Worm (Caenorhabditis elegans) whole organism, L4 larva: ENCODE results near the gene fbxa-80.

Experiments
- T20F7.1 ChIP-seq: fragments of 200-800 bp; sonication (Bioruptor generic); optimal IDR thresholded peaks from 2 replicates; lab custom pipeline; 2018; ENCODE audit warnings: mild to moderate bottlenecking, missing genetic modification characterization, missing compliant biosample characterization
- T26A8.4 ChIP-seq: fragments of 200-800 bp; sonication (Bioruptor generic); IDR thresholded peaks from 2 replicates; pipeline ENCODE4 v1.3.6; 2022; ENCODE audit warnings: missing genetic modification characterization, missing compliant biosample characterization
- Y105C5A.15 ChIP-seq: fragments of 200-800 bp; sonication (Bioruptor generic); IDR thresholded peaks from 2 replicates; pipeline ENCODE4 v1.3.6; 2022; ENCODE audit warnings: missing genetic modification characterization, missing compliant biosample characterization
- aly-2 ChIP-seq: sonication (generic microtip); optimal IDR thresholded peaks from 2 replicates; lab custom pipeline; 2018; ENCODE audit warnings: missing biosample characterization, missing genetic modification characterization
- attf-4 ChIP-seq: sonication (generic microtip); optimal IDR thresholded peaks from 3 replicates; lab custom pipeline; 2017; ENCODE audit warnings: missing biosample characterization, missing genetic modification characterization
- ceh-32 ChIP-seq: sonication (generic microtip); optimal IDR thresholded peaks from 2 replicates; lab custom pipeline; 2016; ENCODE audit warnings: mild to moderate bottlenecking, missing genetic modification characterization, missing compliant biosample characterization; ENCODE audit not compliant: poor library complexity
- ceh-44 ChIP-seq: fragments of 200-800 bp; sonication (Bioruptor generic); IDR thresholded peaks from 2 replicates; pipeline ENCODE4 v1.3.6; 2022; ENCODE audit warnings: missing genetic modification reagents, missing genetic modification characterization, missing compliant biosample characterization
- ctbp-1 ChIP-seq: fragments of 200-800 bp; sonication (Bioruptor generic); IDR thresholded peaks from 2 replicates; pipeline ENCODE4 v1.3.6; 2022; ENCODE audit warnings: missing genetic modification reagents, missing genetic modification characterization, missing compliant biosample characterization
- daf-16 ChIP-seq, 3 experiments: sonication (generic microtip); optimal IDR thresholded peaks; 2 replicates each; lab custom pipeline; 2016 to 2017; ENCODE audit warnings: missing genetic modification characterization in 3 of 3, missing genetic modification reagents in 3 of 3, mild to moderate bottlenecking in 2 of 3, missing compliant biosample characterization in 2 of 3, missing biosample characterization in 1 of 3, moderate library complexity in 1 of 3
- dmd-6 ChIP-seq: fragments of 200-800 bp; sonication (Bioruptor generic); IDR thresholded peaks from 2 replicates; pipeline ENCODE4 v1.3.6; 2022; ENCODE audit warnings: missing genetic modification reagents, missing genetic modification characterization, missing compliant biosample characterization
- duxl-1 ChIP-seq: sonication (generic microtip); optimal IDR thresholded peaks from 2 replicates; lab custom pipeline; 2016; ENCODE audit warnings: mild to moderate bottlenecking, missing genetic modification characterization, moderate library complexity, missing compliant biosample characterization; ENCODE audit not compliant: poor library complexity
- dve-1 ChIP-seq: sonication (generic microtip); optimal IDR thresholded peaks from 2 replicates; lab custom pipeline; 2017; ENCODE audit warnings: antibody characterized with exemption, mild to moderate bottlenecking, missing genetic modification characterization, missing compliant biosample characterization; ENCODE audit not compliant: insufficient read depth
- egl-27 ChIP-seq: sonication (generic microtip); optimal IDR thresholded peaks from 3 replicates; lab custom pipeline; 2017; ENCODE audit warnings: missing biosample characterization, missing genetic modification reagents, missing genetic modification characterization
- hif-1 ChIP-seq, 2 experiments: sonication (generic microtip); optimal IDR thresholded peaks; 2 replicates each; lab custom pipeline; 2016 to 2017; ENCODE audit warnings: missing compliant biosample characterization in 2 of 2, missing genetic modification characterization in 2 of 2, missing genetic modification reagents in 2 of 2, missing genotype in 2 of 2, mild to moderate bottlenecking in 1 of 2
- hlh-11 ChIP-seq: fragments of 200-800 bp; sonication (Bioruptor generic); optimal IDR thresholded peaks from 2 replicates; lab custom pipeline; 2018; ENCODE audit warnings: mild to moderate bottlenecking, missing genetic modification characterization, missing compliant biosample characterization
- hlh-30 ChIP-seq: sonication (generic microtip); optimal IDR thresholded peaks from 2 replicates; lab custom pipeline; 2017; ENCODE audit warnings: antibody characterized with exemption, mild to moderate bottlenecking, missing genetic modification characterization, missing compliant biosample characterization; ENCODE audit not compliant: insufficient read depth
- lin-1 ChIP-seq: fragments of 200-800 bp; sonication (Bioruptor generic); IDR thresholded peaks from 2 replicates; pipeline ENCODE4 v1.3.6; 2022; ENCODE audit warnings: missing genetic modification reagents, missing genetic modification characterization, missing compliant biosample characterization
- lir-3 ChIP-seq: sonication (generic microtip); optimal IDR thresholded peaks from 2 replicates; lab custom pipeline; 2016; ENCODE audit warnings: mild to moderate bottlenecking, missing genetic modification characterization, missing compliant biosample characterization
- lsy-2 ChIP-seq, 2 experiments: fragments of 150-350 bp in 1 of 2; sonication (generic microtip) in 1 of 2; optimal IDR thresholded peaks; 2 replicates each; lab custom pipeline; 2014 to 2017; ENCODE audit warnings: missing biosample characterization in 2 of 2, missing genetic modification characterization in 2 of 2
- madf-9 ChIP-seq: fragments of 200-800 bp; sonication (Bioruptor generic); conservative IDR thresholded peaks from 2 replicates; pipeline ENCODE4 v1.3.6; 2022; ENCODE audit warnings: missing genetic modification reagents, missing genetic modification characterization, missing compliant biosample characterization
- mdt-29 ChIP-seq: fragments of 200-800 bp; sonication (Bioruptor generic); IDR thresholded peaks from 2 replicates; pipeline ENCODE4 v1.3.6; 2022; ENCODE audit warnings: missing genetic modification reagents, missing genetic modification characterization, missing compliant biosample characterization
- mep-1 ChIP-seq: fragments of 150-350 bp; sonication (generic microtip); optimal IDR thresholded peaks from 3 replicates; lab custom pipeline; 2014; ENCODE audit warnings: missing biosample characterization, missing genetic modification characterization
- mxl-2 ChIP-seq: fragments of 200-800 bp; sonication (Bioruptor generic); conservative IDR thresholded peaks from 2 replicates; pipeline ENCODE4 v1.3.6; 2022; ENCODE audit warnings: missing genetic modification reagents, missing genetic modification characterization, missing compliant biosample characterization
- nhr-102 ChIP-seq: sonication (generic microtip); optimal IDR thresholded peaks from 2 replicates; lab custom pipeline; 2016; ENCODE audit warnings: mild to moderate bottlenecking, missing genetic modification characterization, moderate library complexity, missing compliant biosample characterization
- nhr-28 ChIP-seq: fragments of 150-350 bp; optimal IDR thresholded peaks from 2 replicates; lab custom pipeline; 2014; ENCODE audit warnings: missing biosample characterization, missing genetic modification characterization
- nhr-41 ChIP-seq: fragments of 200-800 bp; sonication (Bioruptor generic); IDR thresholded peaks from 2 replicates; pipeline ENCODE4 v1.3.6; 2022; ENCODE audit warnings: missing genetic modification reagents, missing genetic modification characterization, missing compliant biosample characterization
- nhr-6 ChIP-seq: fragments of 150-350 bp; optimal IDR thresholded peaks from 2 replicates; lab custom pipeline; 2014; ENCODE audit warnings: missing biosample characterization, missing genetic modification characterization
- nhr-77 ChIP-seq: fragments of 150-350 bp; optimal IDR thresholded peaks from 2 replicates; lab custom pipeline; 2014; ENCODE audit warnings: missing biosample characterization, missing genetic modification characterization
- pha-4 ChIP-seq, 2 experiments: fragments of 150-350 bp in 1 of 2; fragments of 200-800 bp in 1 of 2; sonication (Bioruptor generic) in 1 of 2; IDR thresholded peaks in 1 of 2; optimal IDR thresholded peaks in 1 of 2; 2 replicates each; pipeline versions ENCODE4 v1.3.6 to Lab custom; 2014 to 2022; ENCODE audit warnings: missing genetic modification characterization in 2 of 2, missing genetic modification reagents in 2 of 2, missing biosample characterization in 1 of 2, missing compliant biosample characterization in 1 of 2
- pqm-1 ChIP-seq: sonication (generic microtip); optimal IDR thresholded peaks from 2 replicates; lab custom pipeline; 2017; ENCODE audit warnings: missing biosample characterization, missing genetic modification characterization
- rbr-2 ChIP-seq: sonication (generic microtip); optimal IDR thresholded peaks from 2 replicates; lab custom pipeline; 2016; ENCODE audit warnings: missing genotype, missing genetic modification characterization, missing compliant biosample characterization
- snpc-1.2 ChIP-seq: fragments of 200-800 bp; sonication (Bioruptor generic); IDR thresholded peaks from 2 replicates; pipeline ENCODE4 v1.3.6; 2022; ENCODE audit warnings: missing genetic modification reagents, missing genetic modification characterization, missing compliant biosample characterization
- spr-1 ChIP-seq: sonication (generic microtip); optimal IDR thresholded peaks from 2 replicates; lab custom pipeline; 2016; ENCODE audit warnings: mild to moderate bottlenecking, missing genetic modification characterization, missing compliant biosample characterization
- tag-97 ChIP-seq: fragments of 200-800 bp; sonication (Bioruptor generic); IDR thresholded peaks from 2 replicates; pipeline ENCODE4 v1.3.6; 2022; ENCODE audit warnings: missing genetic modification characterization, missing compliant biosample characterization
- unc-39 ChIP-seq: sonication (generic microtip); optimal IDR thresholded peaks from 2 replicates; lab custom pipeline; 2017; ENCODE audit warnings: missing biosample characterization, missing genetic modification characterization
- vab-7 ChIP-seq: fragments of 200-800 bp; sonication (Bioruptor generic); IDR thresholded peaks from 2 replicates; pipeline ENCODE4 v1.3.6; 2022; ENCODE audit warnings: missing genetic modification reagents, missing genetic modification characterization, missing compliant biosample characterization
- zip-2 ChIP-seq: fragments of 150-350 bp; optimal IDR thresholded peaks from 2 replicates; lab custom pipeline; 2014; ENCODE audit warnings: missing biosample characterization, missing genetic modification characterization
- ztf-7 ChIP-seq: fragments of 150-350 bp; optimal IDR thresholded peaks from 2 replicates; lab custom pipeline; 2014; ENCODE audit warnings: missing biosample characterization, missing genetic modification characterization

fbxa-80 gene

ce11 chrIII:1289139-1289538, 25.9 kb downstream of the fbxa-80 start:
- TF ChIP-seq nhr-102 (tag; lab: Kevin White, UChicago) (no peak), madf-9 (no peak), daf-16 (GFP tag; optimal IDR thresholded peaks at IDR 0.05; lab: Kevin White, UChicago) (no peak), daf-16 (tag; optimal IDR thresholded peaks at IDR 0.05; lab: Kevin White, UChicago) (peak; percentile 18), spr-1 (no peak), mxl-2 (GFP tag; lab: Robert Waterston, UW) (no peak), nhr-28 (peak; percentile 39), egl-27 (no peak), pqm-1 (tag; lab: Kevin White, UChicago) (peak; percentile 53)

ce11 chrIII:1288473-1289056, 26.4 kb downstream of the fbxa-80 start, which contains the start of gene fbxa-50:
fbxa-50 (minus strand) TSS chrIII:1288523.
- no peak for TF ChIP-seq T26A8.4 (GFP tag; lab: Robert Waterston, UW)
- TF ChIP-seq snpc-1.2 (GFP tag; lab: Robert Waterston, UW) = no peak
- TF ChIP-seq ztf-7 = no peak
- no peak for TF ChIP-seq tag-97 (GFP tag; lab: Robert Waterston, UW)
- TF ChIP-seq zip-2 (tag; lab: Kevin White, UChicago) = peak; percentile 77
- no peak for TF ChIP-seq pqm-1 (tag; lab: Kevin White, UChicago)
- no peak for TF ChIP-seq lsy-2 (tag; optimal IDR thresholded peaks at IDR 0.05; lab: Kevin White, UChicago)
- no peak for TF ChIP-seq duxl-1 (tag; lab: Kevin White, UChicago)
- no peak for TF ChIP-seq pha-4 (GFP tag; IDR thresholded peaks at IDR 0.05; lab: Robert Waterston, UW)
- no peak for TF ChIP-seq pha-4 (tag; optimal IDR thresholded peaks at IDR 0.05; lab: Kevin White, UChicago)

- TF ChIP-seq dve-1 (tag; lab: Kevin White, UChicago) (peak; percentile 36), nhr-102 (tag; lab: Kevin White, UChicago) (no peak), T20F7.1 (GFP tag; lab: Kevin White, UChicago) (peak; percentile 6), ceh-32 (tag; lab: Kevin White, UChicago) (no peak), nhr-77 (tag; lab: Kevin White, UChicago) (no peak), hlh-11 (tag; lab: Kevin White, UChicago) (no peak), mep-1 (tag; lab: Kevin White, UChicago) (peak; percentile 43), lsy-2 (tag; optimal IDR thresholded peaks at IDR 0.05; lab: Kevin White, UChicago) (peak in 1 of 2 experiments; percentile 71), daf-16 (GFP tag; optimal IDR thresholded peaks at IDR 0.05; lab: Kevin White, UChicago) (no peak), daf-16 (tag; optimal IDR thresholded peaks at IDR 0.05; lab: Kevin White, UChicago) (peak; percentile 36), ztf-7 (peak; percentile 88), ctbp-1 (GFP tag; lab: Robert Waterston, UW) (no peak), zip-2 (tag; lab: Kevin White, UChicago) (peak; percentile 98)
These were observed 30.4 kb downstream of the fbxa-80 start, which contains the start of gene fbxa-37 for ce11 chrIII:1284584-1285046. fbxa-37 (plus strand) TSS chrIII:1284996.

- TF ChIP-seq daf-16 (GFP tag; optimal IDR thresholded peaks at IDR 0.05; lab: Kevin White, UChicago) (peak in 1 of 2 experiments; percentile 95), daf-16 (tag; optimal IDR thresholded peaks at IDR 0.05; lab: Kevin White, UChicago) (peak; percentile 99), ztf-7 (peak; percentile 84), vab-7 (GFP tag; lab: Robert Waterston, UW) (no peak), lir-3 (tag; lab: Kevin White, UChicago) (no peak), rbr-2 (tag; lab: Kevin White, UChicago) (no peak), zip-2 (tag; lab: Kevin White, UChicago) (peak; percentile 95), ceh-44 (no peak), Y105C5A.15 (GFP tag; lab: Robert Waterston, UW) (no peak), nhr-6 (peak; percentile 73), hif-1 (tag; optimal IDR thresholded peaks at IDR 0.05; lab: Kevin White, UChicago) (peak in 1 of 2 experiments; percentile 45), mdt-29 (GFP tag; lab: Robert Waterston, UW) (no peak), mxl-2 (GFP tag; lab: Robert Waterston, UW) (no peak), pha-4 (GFP tag; IDR thresholded peaks at IDR 0.05; lab: Robert Waterston, UW) (peak; percentile 61; the same call in 1 of the 2 replicates), pha-4 (tag; optimal IDR thresholded peaks at IDR 0.05; lab: Kevin White, UChicago) (peak; percentile 36), nhr-41 (peak; percentile 61; the same call in 1 of the 2 replicates), spr-1 (no peak), hlh-11 (tag; lab: Kevin White, UChicago) (peak; percentile 97), T20F7.1 (GFP tag; lab: Kevin White, UChicago) (peak; percentile 76), aly-2 (tag; lab: Kevin White, UChicago) (no peak), pqm-1 (tag; lab: Kevin White, UChicago) (peak; percentile 99), dve-1 (tag; lab: Kevin White, UChicago) (peak; percentile 98), lin-1 (GFP tag; lab: Robert Waterston, UW) (peak; percentile 93), unc-39 (tag; lab: Kevin White, UChicago) (no peak), dmd-6 (GFP tag; lab: Robert Waterston, UW) (peak; percentile 90), madf-9 (no peak), hlh-30 (tag; lab: Kevin White, UChicago) (peak; percentile 47), lsy-2 (tag; optimal IDR thresholded peaks at IDR 0.05; lab: Kevin White, UChicago) (peak in 1 of 2 experiments; percentile 49), attf-4 (no peak)
These were observed 35.8 kb downstream of the fbxa-80 start for ce11 chrIII:1279197-1279596.
